Fruit fly (Drosophila melanogaster) whole organism, embryonic: ENCODE measurements around the gene fry.

ENCODE experiments used
- C15 ChIP-seq: fragments of 200-800 bp; sonication (Bioruptor generic); IDR thresholded peaks from 3 replicates; pipeline ENCODE4 v1.3.6; 2022; ENCODE audit warnings: missing biosample characterization, missing genetic modification characterization
- CG10959 ChIP-seq: fragments of 200-800 bp; sonication (Bioruptor generic); IDR thresholded peaks from 2 replicates; pipeline ENCODE4 v1.3.6; 2022; ENCODE audit warnings: missing biosample characterization, missing genetic modification characterization
- CG11560 ChIP-seq: fragments of 200-800 bp; sonication (Bioruptor generic); IDR thresholded peaks from 3 replicates; pipeline ENCODE4 v1.3.6; 2022; ENCODE audit warnings: missing biosample characterization, missing genetic modification characterization
- CG12744 ChIP-seq: fragments of 200-800 bp; sonication (Bioruptor generic); optimal IDR thresholded peaks from 2 replicates; lab custom pipeline; 2016; ENCODE audit warnings: missing biosample characterization, missing genetic modification characterization
- CG15514 ChIP-seq: fragments of 200-800 bp; sonication (Bioruptor generic); optimal IDR thresholded peaks from 3 replicates; lab custom pipeline; 2017; ENCODE audit warnings: missing biosample characterization, missing genetic modification characterization, mild to moderate bottlenecking, moderate library complexity, missing genetic modification reagents
- CG15601 ChIP-seq: fragments of 200-800 bp; sonication (Bioruptor generic); optimal IDR thresholded peaks from 3 replicates; lab custom pipeline; 2019; ENCODE audit warnings: missing biosample characterization, mild to moderate bottlenecking, missing genetic modification characterization, moderate library complexity
- CG18476 ChIP-seq: fragments of 200-800 bp; sonication (Bioruptor generic); optimal IDR thresholded peaks from 2 replicates; lab custom pipeline; 2016; ENCODE audit warnings: missing biosample characterization, mild to moderate bottlenecking, missing genetic modification characterization
- CG18619 ChIP-seq: fragments of 200-800 bp; sonication (Bioruptor generic); optimal IDR thresholded peaks from 3 replicates; lab custom pipeline; 2017; ENCODE audit warnings: missing biosample characterization, mild to moderate bottlenecking, missing genetic modification characterization
- CG2116 ChIP-seq: fragments of 200-800 bp; sonication (Bioruptor generic); optimal IDR thresholded peaks from 3 replicates; lab custom pipeline; 2018; ENCODE audit warnings: missing biosample characterization, mild to moderate bottlenecking, missing genetic modification characterization
- CG3838 ChIP-seq: fragments of 200-800 bp; sonication (Bioruptor generic); optimal IDR thresholded peaks from 3 replicates; lab custom pipeline; 2016; ENCODE audit warnings: missing biosample characterization, missing genetic modification characterization
- CG3847 ChIP-seq: fragments of 200-800 bp; sonication (Bioruptor generic); IDR thresholded peaks from 2 replicates; pipeline ENCODE4 v1.3.6; 2022; ENCODE audit warnings: missing biosample characterization, missing genetic modification characterization
- CG4404 ChIP-seq: fragments of 200-800 bp; sonication (Bioruptor generic); IDR thresholded peaks from 2 replicates; pipeline ENCODE4 v1.3.6; 2022; ENCODE audit warnings: missing biosample characterization, missing genetic modification characterization
- CG7556 ChIP-seq: fragments of 200-800 bp; sonication (Bioruptor generic); optimal IDR thresholded peaks from 2 replicates; lab custom pipeline; 2017; ENCODE audit warnings: missing biosample characterization, mild to moderate bottlenecking, missing genetic modification characterization
- CG8290 ChIP-seq, 3 experiments: fragments of 200-800 bp; sonication (Bioruptor generic); optimal IDR thresholded peaks; 2 replicates each; lab custom pipeline; 2016 to 2019; ENCODE audit warnings: missing biosample characterization in 3 of 3, missing genetic modification characterization in 3 of 3, mild to moderate bottlenecking in 2 of 3, moderate library complexity in 1 of 3
- CG8388 ChIP-seq: fragments of 200-800 bp; sonication (Bioruptor generic); optimal IDR thresholded peaks from 2 replicates; lab custom pipeline; 2019; ENCODE audit warnings: missing biosample characterization, mild to moderate bottlenecking, missing genetic modification characterization, moderate library complexity
- CG9817 ChIP-seq: fragments of 200-800 bp; sonication (Bioruptor generic); optimal IDR thresholded peaks from 2 replicates; lab custom pipeline; 2018; ENCODE audit warnings: missing biosample characterization, mild to moderate bottlenecking, missing genetic modification characterization, moderate library complexity
- CG9876 ChIP-seq: fragments of 200-800 bp; sonication (Bioruptor generic); optimal IDR thresholded peaks from 2 replicates; lab custom pipeline; 2016; ENCODE audit warnings: missing biosample characterization, missing genetic modification characterization
- D19A ChIP-seq: fragments of 200-800 bp; optimal IDR thresholded peaks from 3 replicates; lab custom pipeline; 2019; ENCODE audit warnings: missing biosample characterization, mild to moderate bottlenecking, missing genetic modification characterization, moderate library complexity
- Dad ChIP-seq: fragments of 200-800 bp; sonication (Bioruptor generic); optimal IDR thresholded peaks from 3 replicates; lab custom pipeline; 2016; ENCODE audit warnings: missing biosample characterization, missing genetic modification characterization
- Dbx ChIP-seq: fragments of 200-800 bp; sonication (Bioruptor generic); IDR thresholded peaks from 3 replicates; pipeline ENCODE4 v1.3.6; 2022; ENCODE audit warnings: missing biosample characterization, missing genetic modification characterization
- Deaf1 ChIP-seq: fragments of 200-800 bp; optimal IDR thresholded peaks from 3 replicates; lab custom pipeline; 2019; ENCODE audit warnings: missing biosample characterization, mild to moderate bottlenecking, missing genetic modification characterization, moderate library complexity
- Doc3 ChIP-seq: fragments of 200-800 bp; sonication (Bioruptor generic); IDR thresholded peaks from 3 replicates; pipeline ENCODE4 v1.3.6; 2022; ENCODE audit warnings: missing biosample characterization, missing genetic modification characterization; ENCODE audit not compliant: partially characterized antibody
- Fer1 ChIP-seq: fragments of 200-800 bp; sonication (Bioruptor generic); optimal IDR thresholded peaks from 2 replicates; lab custom pipeline; 2017; ENCODE audit warnings: missing biosample characterization, mild to moderate bottlenecking, missing genetic modification characterization
- Hmx ChIP-seq: fragments of 200-800 bp; sonication (Bioruptor generic); optimal IDR thresholded peaks from 2 replicates; lab custom pipeline; 2016; ENCODE audit warnings: missing biosample characterization, missing genetic modification characterization
- Max ChIP-seq: fragments of 200-800 bp; sonication (Bioruptor generic); optimal IDR thresholded peaks from 2 replicates; lab custom pipeline; 2016; ENCODE audit warnings: missing biosample characterization, mild to moderate bottlenecking, missing genetic modification characterization
- Oaz ChIP-seq: fragments of 200-800 bp; sonication (Bioruptor generic); IDR thresholded peaks from 2 replicates; pipeline ENCODE4 v1.3.6; 2022; ENCODE audit warnings: missing biosample characterization, missing genetic modification characterization
- Stat92E ChIP-seq, 3 experiments: fragments of >200 bp in 2 of 3; fragments of 200-800 bp in 1 of 3; sonication (Bioruptor generic) in 1 of 3; optimal IDR thresholded peaks; 2 replicates each; lab custom pipeline; 2017 to 2019; ENCODE audit warnings: missing biosample characterization in 3 of 3, missing genetic modification characterization in 3 of 3, mild to moderate bottlenecking in 1 of 3, moderate library complexity in 1 of 3
- Vsx1 ChIP-seq: fragments of 200-800 bp; sonication (Bioruptor generic); optimal IDR thresholded peaks from 2 replicates; lab custom pipeline; 2017; ENCODE audit warnings: missing biosample characterization, mild to moderate bottlenecking, missing genetic modification characterization, missing genetic modification reagents
- bcd ChIP-seq: fragments of 200-800 bp; sonication (Bioruptor generic); optimal IDR thresholded peaks from 2 replicates; lab custom pipeline; 2017; ENCODE audit warnings: missing biosample characterization, mild to moderate bottlenecking, missing genetic modification characterization
- br ChIP-seq: fragments of >200 bp; optimal IDR thresholded peaks from 2 replicates; lab custom pipeline; 2017
- bsh ChIP-seq, 2 experiments: fragments of 200-800 bp; sonication (Bioruptor generic); optimal IDR thresholded peaks; 2 replicates each; lab custom pipeline; 2017 to 2018; ENCODE audit warnings: mild to moderate bottlenecking in 2 of 2, missing biosample characterization in 2 of 2, missing genetic modification characterization in 2 of 2, moderate library complexity in 1 of 2
- cato ChIP-seq: fragments of 200-800 bp; sonication (Bioruptor generic); optimal IDR thresholded peaks from 2 replicates; lab custom pipeline; 2016; ENCODE audit warnings: missing biosample characterization, missing genetic modification characterization, borderline replicate concordance
- chm ChIP-seq: fragments of 200-800 bp; sonication (Bioruptor generic); IDR thresholded peaks from 2 replicates; pipeline ENCODE4 v1.3.6; 2022; ENCODE audit warnings: missing biosample characterization, missing genetic modification characterization
- dm ChIP-seq: fragments of 200-800 bp; sonication (Bioruptor generic); optimal IDR thresholded peaks from 3 replicates; lab custom pipeline; 2016; ENCODE audit warnings: missing biosample characterization, missing genetic modification characterization
- esg ChIP-seq: fragments of 200-800 bp; sonication (Bioruptor generic); conservative IDR thresholded peaks from 2 replicates; pipeline ENCODE4 v1.3.6; 2022; ENCODE audit warnings: missing biosample characterization, missing genetic modification characterization
- ftz-f1 ChIP-seq: fragments of 200-800 bp; sonication (Bioruptor generic); optimal IDR thresholded peaks from 2 replicates; lab custom pipeline; 2016; ENCODE audit warnings: missing biosample characterization, missing genetic modification characterization
- gem ChIP-seq: fragments of 200-800 bp; sonication (Bioruptor generic); optimal IDR thresholded peaks from 2 replicates; lab custom pipeline; 2019; ENCODE audit warnings: missing biosample characterization, mild to moderate bottlenecking, missing genetic modification characterization, moderate library complexity
- grau ChIP-seq: fragments of 200-800 bp; optimal IDR thresholded peaks from 3 replicates; lab custom pipeline; 2019; ENCODE audit warnings: missing biosample characterization, mild to moderate bottlenecking, missing genetic modification characterization, moderate library complexity
- jigr1 ChIP-seq: fragments of 200-800 bp; sonication (Bioruptor generic); IDR thresholded peaks from 3 replicates; pipeline ENCODE4 v1.3.6; 2022; ENCODE audit warnings: missing biosample characterization, missing genetic modification characterization
- knrl ChIP-seq: fragments of 200-800 bp; sonication (Bioruptor generic); IDR thresholded peaks from 3 replicates; pipeline ENCODE4 v1.3.6; 2022; ENCODE audit warnings: missing biosample characterization, missing genetic modification characterization; ENCODE audit not compliant: partially characterized antibody
- onecut ChIP-seq: fragments of 200-800 bp; sonication (Bioruptor generic); IDR thresholded peaks from 2 replicates; pipeline ENCODE4 v1.3.6; 2022; ENCODE audit warnings: missing biosample characterization, missing genetic modification characterization
- pzg ChIP-seq: fragments of 200-800 bp; sonication (Bioruptor generic); optimal IDR thresholded peaks from 3 replicates; lab custom pipeline; 2018; ENCODE audit warnings: missing biosample characterization, mild to moderate bottlenecking, missing genetic modification characterization, moderate library complexity
- row ChIP-seq: fragments of 200-800 bp; sonication (Bioruptor generic); IDR thresholded peaks from 3 replicates; pipeline ENCODE4 v1.3.6; 2022; ENCODE audit warnings: missing biosample characterization, missing genetic modification characterization
- sens-2 ChIP-seq: fragments of 200-800 bp; sonication (Bioruptor generic); IDR thresholded peaks from 2 replicates; pipeline ENCODE4 v1.3.6; 2022; ENCODE audit warnings: missing biosample characterization, missing genetic modification characterization
- slou ChIP-seq: fragments of 200-800 bp; sonication (Bioruptor generic); optimal IDR thresholded peaks from 3 replicates; lab custom pipeline; 2016; ENCODE audit warnings: missing biosample characterization, missing genetic modification characterization
- stwl ChIP-seq: fragments of 200-800 bp; sonication (Bioruptor generic); optimal IDR thresholded peaks from 3 replicates; lab custom pipeline; 2018; ENCODE audit warnings: missing biosample characterization, mild to moderate bottlenecking, missing genetic modification characterization, moderate library complexity
- tap ChIP-seq: fragments of 200-800 bp; optimal IDR thresholded peaks from 3 replicates; lab custom pipeline; 2019; ENCODE audit warnings: missing biosample characterization, mild to moderate bottlenecking, missing genetic modification characterization, moderate library complexity
- tup ChIP-seq: fragments of 200-800 bp; sonication (Bioruptor generic); optimal IDR thresholded peaks from 2 replicates; lab custom pipeline; 2016; ENCODE audit warnings: missing biosample characterization, mild to moderate bottlenecking, missing genetic modification characterization, moderate library complexity

Gene fry

DNA sequence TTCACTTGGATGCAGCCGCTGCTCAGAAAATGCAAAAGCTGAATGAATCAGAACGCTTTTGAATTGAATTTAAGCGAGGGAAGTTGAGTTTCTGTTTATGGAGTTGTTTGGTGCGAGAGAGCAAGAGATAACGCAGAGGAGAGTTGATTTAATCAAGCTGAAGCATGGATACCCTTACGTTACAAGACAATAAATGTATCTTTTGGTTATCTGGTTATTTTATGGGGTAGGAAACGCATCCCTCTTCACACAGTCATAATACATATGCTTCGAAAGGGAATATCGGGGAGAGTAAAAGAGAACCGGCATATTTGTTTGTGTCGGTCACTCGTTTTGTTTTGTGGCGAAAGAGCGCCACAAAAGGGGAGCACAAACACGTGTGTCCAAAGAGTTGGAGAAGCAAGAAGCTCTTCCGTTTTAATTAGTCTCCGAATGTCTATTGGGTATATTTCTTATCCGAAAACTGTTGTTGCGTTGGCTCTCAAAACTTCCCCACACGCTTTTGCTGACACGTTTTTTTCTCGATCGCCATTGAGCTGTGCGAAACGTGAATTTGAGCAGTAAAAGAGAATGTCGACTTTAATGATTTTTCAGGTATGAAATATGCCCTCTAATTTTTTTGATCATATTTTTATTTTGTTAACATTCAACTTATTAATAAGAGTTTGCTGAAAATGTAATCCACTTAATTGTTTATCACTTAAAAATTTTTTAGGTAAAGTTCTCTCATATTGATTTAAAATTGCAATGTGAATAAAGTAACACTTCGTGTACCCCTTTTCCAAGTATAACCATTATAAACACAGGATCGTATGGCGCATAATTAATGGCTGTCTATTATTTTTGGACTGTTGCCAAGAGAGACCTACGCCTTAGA is 18.0 kb upstream of the fry start, which contains the start of gene Prps (continued):
- TF ChIP-seq Fer1 (GFP tag; lab: Kevin White, UChicago), result peak; percentile 83
- no peak for TF ChIP-seq esg
- TF ChIP-seq D19A, result peak; percentile 100
- TF ChIP-seq cato (GFP tag; lab: Kevin White, UChicago), result no peak
- TF ChIP-seq gem (tag; lab: Kevin White, UChicago), result peak; percentile 74
- peak in 1 of 3 experiments; percentile 68 for TF ChIP-seq Stat92E (GFP tag; optimal IDR thresholded peaks at IDR 0.05; lab: Kevin White, UChicago)
- TF ChIP-seq stwl (tag; lab: Kevin White, UChicago), result no peak
- TF ChIP-seq CG10959 (GFP tag; lab: Robert Waterston, UW), result peak; percentile 68; the same call in 1 of the 2 replicates
- peak; percentile 44 for TF ChIP-seq CG7556
- TF ChIP-seq Dad (GFP tag; lab: Kevin White, UChicago), result peak; percentile 46
- no peak for TF ChIP-seq knrl (GFP tag; lab: Robert Waterston, UW)
- TF ChIP-seq tup, result no peak
- no peak for TF ChIP-seq CG4404 (GFP tag; lab: Robert Waterston, UW)
- TF ChIP-seq CG8388 (GFP tag; lab: Kevin White, UChicago), result peak; percentile 73
- peak; percentile 60 for TF ChIP-seq CG3847 (GFP tag; lab: Robert Waterston, UW)
- peak; percentile 98 for TF ChIP-seq row (GFP tag; lab: Robert Waterston, UW)
- peak; percentile 48 for TF ChIP-seq Vsx1 (GFP tag; lab: Kevin White, UChicago)
- TF ChIP-seq CG11560, result peak; percentile 43; the same call in 1 of the 3 replicates
- no peak for TF ChIP-seq Hmx (GFP tag; lab: Kevin White, UChicago)
- TF ChIP-seq CG3838 (GFP tag; lab: Kevin White, UChicago), result peak; percentile 22
- TF ChIP-seq sens-2 (GFP tag; lab: Robert Waterston, UW), result peak; percentile 58
- TF ChIP-seq ftz-f1 (GFP tag; lab: Kevin White, UChicago), result no peak
- no peak for TF ChIP-seq CG2116 (GFP tag; lab: Kevin White, UChicago)
- peak; percentile 52 for TF ChIP-seq CG9817 (tag; lab: Kevin White, UChicago)
- peak; percentile 68 for TF ChIP-seq bcd (GFP tag; lab: Kevin White, UChicago)
- TF ChIP-seq slou (GFP tag; lab: Kevin White, UChicago), result peak; percentile 8
- peak; percentile 54 for TF ChIP-seq Deaf1 (tag; lab: Kevin White, UChicago)
- peak; percentile 38 for TF ChIP-seq dm (GFP tag; lab: Kevin White, UChicago)
- no peak for TF ChIP-seq jigr1
- TF ChIP-seq CG15601 (tag; lab: Kevin White, UChicago), result peak; percentile 50
- TF ChIP-seq CG18476 (GFP tag; lab: Kevin White, UChicago), result peak; percentile 2
- no peak; the same call in 1 of the 2 replicates for TF ChIP-seq Oaz
- peak; percentile 74 for TF ChIP-seq CG15514
- TF ChIP-seq bsh (GFP tag; optimal IDR thresholded peaks at IDR 0.05; lab: Kevin White, UChicago), result peak; percentile 60 to 72
- peak; percentile 64 for TF ChIP-seq grau (tag; lab: Kevin White, UChicago)
- peak; percentile 82 for TF ChIP-seq Dbx (GFP tag; lab: Robert Waterston, UW)
- peak; percentile 68 for TF ChIP-seq Max
- peak; percentile 76 for TF ChIP-seq tap (tag; lab: Kevin White, UChicago)
- peak; percentile 37 for TF ChIP-seq CG8290 (GFP tag; optimal IDR thresholded peaks at IDR 0.05; lab: Kevin White, UChicago)
- TF ChIP-seq CG8290 (tag; optimal IDR thresholded peaks at IDR 0.05; lab: Kevin White, UChicago), result peak; percentile 36 to 94
- peak; percentile 79 for TF ChIP-seq onecut
- TF ChIP-seq CG9876 (GFP tag; lab: Kevin White, UChicago), result peak; percentile 35
- peak; percentile 2 for TF ChIP-seq pzg
- no peak for TF ChIP-seq br
- peak; percentile 50 for TF ChIP-seq CG12744 (GFP tag; lab: Kevin White, UChicago)
- 0 out of 3 replicates have a peak, but pooled peaks have one; percentile 32 for TF ChIP-seq Doc3 (GFP tag; lab: Robert Waterston, UW)
- TF ChIP-seq C15 (GFP tag; lab: Robert Waterston, UW), result peak; percentile 64; the same call in 1 of the 3 replicates
- TF ChIP-seq CG18619 (GFP tag; lab: Kevin White, UChicago), result peak; percentile 52
- peak; percentile 91 for TF ChIP-seq chm (GFP tag; lab: Robert Waterston, UW)
